Worm (Caenorhabditis elegans) whole organism, L2 larva: Measurements from ENCODE around the gene F14D7.6.
A peak's percentile ranks its signal among the peaks of the same experiment; 100 is the strongest.

Source experiments
- C34F6.9 ChIP-seq: fragments of 150-350 bp; optimal IDR thresholded peaks from 2 replicates; lab custom pipeline; 2014; ENCODE audit warnings: missing biosample characterization, missing genetic modification characterization
- F13H6.1 ChIP-seq: sonication (generic microtip); optimal IDR thresholded peaks from 2 replicates; lab custom pipeline; 2016; ENCODE audit warnings: missing genetic modification characterization, missing compliant biosample characterization
- R02D3.7 ChIP-seq: fragments of 150-350 bp; optimal IDR thresholded peaks from 2 replicates; lab custom pipeline; 2014; ENCODE audit warnings: missing biosample characterization, missing genetic modification characterization
- Y55F3AM.14 ChIP-seq: fragments of 200-800 bp; sonication (Bioruptor generic); optimal IDR thresholded peaks from 2 replicates; lab custom pipeline; 2018; ENCODE audit warnings: mild to moderate bottlenecking, missing genetic modification characterization, missing compliant biosample characterization
- ZK546.5 ChIP-seq: sonication (generic microtip); optimal IDR thresholded peaks from 2 replicates; lab custom pipeline; 2017; ENCODE audit warnings: missing biosample characterization, missing genetic modification characterization
- alr-1 ChIP-seq: fragments of 150-350 bp; optimal IDR thresholded peaks from 2 replicates; lab custom pipeline; 2014; ENCODE audit warnings: missing biosample characterization, missing genetic modification characterization
- aly-2 ChIP-seq: fragments of 150-350 bp; optimal IDR thresholded peaks from 2 replicates; lab custom pipeline; 2014; ENCODE audit warnings: missing biosample characterization, missing genetic modification characterization
- ama-1 ChIP-seq: fragments of 150-350 bp; optimal IDR thresholded peaks from 2 replicates; lab custom pipeline; 2018; ENCODE audit warnings: inconsistent platforms
- blmp-1 ChIP-seq: sonication (generic microtip); optimal IDR thresholded peaks from 2 replicates; lab custom pipeline; 2017; ENCODE audit warnings: missing genetic modification characterization, mild to moderate bottlenecking, missing compliant biosample characterization, antibody characterized with exemption, moderate library complexity; ENCODE audit not compliant: insufficient read depth
- ceh-16 ChIP-seq: fragments of 150-350 bp; optimal IDR thresholded peaks from 2 replicates; lab custom pipeline; 2014; ENCODE audit warnings: missing biosample characterization, missing genetic modification characterization
- ceh-82 ChIP-seq: fragments of 150-350 bp; optimal IDR thresholded peaks from 2 replicates; lab custom pipeline; 2014; ENCODE audit warnings: missing biosample characterization, missing genetic modification characterization
- crh-2 ChIP-seq: sonication (generic microtip); optimal IDR thresholded peaks from 2 replicates; lab custom pipeline; 2017; ENCODE audit warnings: missing biosample characterization, missing genetic modification characterization
- dmd-4 ChIP-seq: sonication (generic microtip); optimal IDR thresholded peaks from 2 replicates; lab custom pipeline; 2017; ENCODE audit warnings: missing biosample characterization, missing genetic modification characterization
- egl-27 ChIP-seq: sonication (generic microtip); optimal IDR thresholded peaks from 3 replicates; lab custom pipeline; 2017; ENCODE audit warnings: missing biosample characterization, missing genetic modification reagents, missing genetic modification characterization
- elt-1 ChIP-seq: fragments of 150-350 bp; optimal IDR thresholded peaks from 2 replicates; lab custom pipeline; 2014; ENCODE audit warnings: missing biosample characterization, missing genetic modification characterization
- elt-3 ChIP-seq: sonication (generic microtip); optimal IDR thresholded peaks from 2 replicates; lab custom pipeline; 2017; ENCODE audit warnings: missing biosample characterization, missing genetic modification characterization
- fos-1 ChIP-seq: fragments of 150-350 bp; optimal IDR thresholded peaks from 2 replicates; lab custom pipeline; 2014; ENCODE audit warnings: missing biosample characterization, missing genetic modification characterization
- gmeb-1 ChIP-seq: fragments of 150-350 bp; optimal IDR thresholded peaks from 2 replicates; lab custom pipeline; 2014; ENCODE audit warnings: missing biosample characterization, missing genetic modification characterization
- lin-11 ChIP-seq: fragments of 150-350 bp; sonication (generic microtip); optimal IDR thresholded peaks from 2 replicates; lab custom pipeline; 2014; ENCODE audit warnings: missing biosample characterization, missing genetic modification characterization, inconsistent platforms, mixed read lengths
- lin-13 ChIP-seq: fragments of 150-350 bp; optimal IDR thresholded peaks from 2 replicates; lab custom pipeline; 2014; ENCODE audit warnings: missing biosample characterization, missing genetic modification reagents, missing genetic modification characterization
- lin-39 ChIP-seq: fragments of 150-350 bp; optimal IDR thresholded peaks from 2 replicates; lab custom pipeline; 2014; ENCODE audit warnings: missing biosample characterization, missing genetic modification reagents, missing genetic modification characterization
- lsy-2 ChIP-seq, 2 experiments: fragments of 150-350 bp in 1 of 2; sonication (generic microtip) in 1 of 2; optimal IDR thresholded peaks; 2 replicates each; lab custom pipeline; 2014 to 2017; ENCODE audit warnings: missing biosample characterization in 2 of 2, missing genetic modification characterization in 2 of 2
- mab-5 ChIP-seq: fragments of 150-350 bp; optimal IDR thresholded peaks from 2 replicates; lab custom pipeline; 2014; ENCODE audit warnings: missing biosample characterization, missing genetic modification characterization
- mbf-1 ChIP-seq: sonication (generic microtip); optimal IDR thresholded peaks from 2 replicates; lab custom pipeline; 2017; ENCODE audit warnings: missing biosample characterization, missing genetic modification characterization
- mdl-1 ChIP-seq, 2 experiments: fragments of 150-350 bp in 1 of 2; sonication (generic microtip) in 1 of 2; optimal IDR thresholded peaks; 2 replicates each; lab custom pipeline; 2017; ENCODE audit warnings: missing biosample characterization in 2 of 2, missing genetic modification characterization in 2 of 2
- nhr-10 ChIP-seq: sonication (generic microtip); optimal IDR thresholded peaks from 2 replicates; lab custom pipeline; 2017; ENCODE audit warnings: missing biosample characterization, missing genetic modification characterization
- nhr-11 ChIP-seq: fragments of 150-350 bp; optimal IDR thresholded peaks from 2 replicates; lab custom pipeline; 2014; ENCODE audit warnings: missing biosample characterization, missing genetic modification characterization
- nhr-12 ChIP-seq: fragments of 150-350 bp; optimal IDR thresholded peaks from 2 replicates; lab custom pipeline; 2014; ENCODE audit warnings: missing biosample characterization, missing genetic modification characterization
- nhr-129 ChIP-seq: fragments of 150-350 bp; optimal IDR thresholded peaks from 2 replicates; lab custom pipeline; 2014; ENCODE audit warnings: missing biosample characterization, missing genetic modification characterization
- nhr-21 ChIP-seq: fragments of 150-350 bp; optimal IDR thresholded peaks from 2 replicates; lab custom pipeline; 2014; ENCODE audit warnings: missing biosample characterization, missing genetic modification characterization
- nhr-23 ChIP-seq: fragments of 150-350 bp; optimal IDR thresholded peaks from 2 replicates; lab custom pipeline; 2014; ENCODE audit warnings: missing biosample characterization, missing genetic modification reagents, missing genetic modification characterization
- nhr-237 ChIP-seq: fragments of 150-350 bp; optimal IDR thresholded peaks from 2 replicates; lab custom pipeline; 2014; ENCODE audit warnings: missing biosample characterization, missing genetic modification characterization
- nhr-25 ChIP-seq: fragments of 150-350 bp; sonication (generic microtip); optimal IDR thresholded peaks from 3 replicates; lab custom pipeline; 2014; ENCODE audit warnings: missing biosample characterization, missing genetic modification characterization
- nhr-6 ChIP-seq: fragments of 150-350 bp; optimal IDR thresholded peaks from 2 replicates; lab custom pipeline; 2014; ENCODE audit warnings: missing biosample characterization, missing genetic modification characterization
- nhr-77 ChIP-seq: fragments of 150-350 bp; optimal IDR thresholded peaks from 2 replicates; lab custom pipeline; 2014; ENCODE audit warnings: missing biosample characterization, missing genetic modification characterization
- peb-1 ChIP-seq: fragments of 150-350 bp; optimal IDR thresholded peaks from 2 replicates; lab custom pipeline; 2014; ENCODE audit warnings: missing biosample characterization, missing genetic modification characterization
- sem-4 ChIP-seq: fragments of 150-350 bp; optimal IDR thresholded peaks from 2 replicates; lab custom pipeline; 2014; ENCODE audit warnings: missing biosample characterization, missing genetic modification reagents, missing genetic modification characterization
- skn-1 ChIP-seq: sonication (generic microtip); optimal IDR thresholded peaks from 2 replicates; lab custom pipeline; 2017; ENCODE audit warnings: missing biosample characterization, missing genetic modification characterization
- sma-3 ChIP-seq: sonication (generic microtip); optimal IDR thresholded peaks from 2 replicates; lab custom pipeline; 2016; ENCODE audit warnings: missing genetic modification reagents, missing genetic modification characterization, missing compliant biosample characterization
- sma-9 ChIP-seq, 2 experiments: fragments of 150-350 bp in 1 of 2; sonication (generic microtip) in 1 of 2; optimal IDR thresholded peaks; 2 replicates each; lab custom pipeline; 2014 to 2016; ENCODE audit warnings: missing genetic modification characterization in 2 of 2, mild to moderate bottlenecking in 1 of 2, missing biosample characterization in 1 of 2, missing compliant biosample characterization in 1 of 2, missing genetic modification reagents in 1 of 2, moderate library complexity in 1 of 2
- snpc-4 ChIP-seq: fragments of 150-350 bp; optimal IDR thresholded peaks from 2 replicates; lab custom pipeline; 2014; ENCODE audit warnings: missing biosample characterization, missing genetic modification characterization
- unc-39 ChIP-seq: fragments of 150-350 bp; optimal IDR thresholded peaks from 2 replicates; lab custom pipeline; 2014; ENCODE audit warnings: missing biosample characterization, missing genetic modification characterization
- unc-55 ChIP-seq: fragments of 150-350 bp; sonication (generic microtip); optimal IDR thresholded peaks from 3 replicates; lab custom pipeline; 2014; ENCODE audit warnings: missing biosample characterization, missing genetic modification reagents, missing genetic modification characterization
- unc-62 ChIP-seq: fragments of 150-350 bp; optimal IDR thresholded peaks from 2 replicates; lab custom pipeline; 2014; ENCODE audit warnings: missing biosample characterization, missing genetic modification reagents, missing genetic modification characterization
- zag-1 ChIP-seq: fragments of 150-350 bp; optimal IDR thresholded peaks from 2 replicates; lab custom pipeline; 2014; ENCODE audit warnings: missing biosample characterization, missing genetic modification characterization
- ztf-1 ChIP-seq: fragments of 200-800 bp; sonication (Bioruptor generic); conservative IDR thresholded peaks from 2 replicates; pipeline ENCODE4 v1.3.6; 2022; ENCODE audit warnings: missing genetic modification characterization, missing compliant biosample characterization
- ztf-11 ChIP-seq: sonication (generic microtip); optimal IDR thresholded peaks from 2 replicates; lab custom pipeline; 2017; ENCODE audit warnings: missing biosample characterization, missing genetic modification characterization
- ztf-4 ChIP-seq: fragments of 150-350 bp; optimal IDR thresholded peaks from 2 replicates; lab custom pipeline; 2014; ENCODE audit warnings: missing biosample characterization, missing genetic modification characterization

The F14D7.6 gene

ce11 chrV:14350498-14350897 lies 49.3 kb downstream of the F14D7.6 start:
- TF ChIP-seq zag-1, result no peak
- no peak for TF ChIP-seq skn-1 (tag; lab: Kevin White, UChicago)
- TF ChIP-seq nhr-237 (tag; lab: Kevin White, UChicago), result no peak
- peak; percentile 11 for TF ChIP-seq lin-13 (GFP tag; lab: Kevin White, UChicago)

- TF ChIP-seq elt-3 (tag; lab: Kevin White, UChicago) (no peak), egl-27 (tag; lab: Kevin White, UChicago) (peak; percentile 40), unc-62 (GFP tag; lab: Kevin White, UChicago) (no peak), Y55F3AM.14 (GFP tag; lab: Kevin White, UChicago) (peak; percentile 16), lin-39 (tag; lab: Kevin White, UChicago) (no peak), ama-1 (lab: Kevin White, UChicago) (peak; percentile 4), nhr-21 (peak; percentile 59), lsy-2 (tag; optimal IDR thresholded peaks at IDR 0.05; lab: Kevin White, UChicago) (peak; percentile 1 to 76), dmd-4 (tag; lab: Kevin White, UChicago) (no peak), sma-9 (GFP tag; optimal IDR thresholded peaks at IDR 0.05; lab: Kevin White, UChicago) (peak; percentile 49), sma-9 (tag; optimal IDR thresholded peaks at IDR 0.05; lab: Kevin White, UChicago) (no peak), nhr-23 (tag; lab: Kevin White, UChicago) (no peak), mdl-1 (tag; optimal IDR thresholded peaks at IDR 0.05; lab: Kevin White, UChicago) (peak in 1 of 2 experiments; percentile 40), zag-1 (peak; percentile 87), elt-1 (tag; lab: Kevin White, UChicago) (no peak), ceh-82 (tag; lab: Kevin White, UChicago) (no peak), ztf-11 (tag; lab: Kevin White, UChicago) (no peak), nhr-25 (tag; lab: Kevin White, UChicago) (peak; percentile 58), fos-1 (tag; lab: Kevin White, UChicago) (peak; percentile 91), R02D3.7 (no peak), blmp-1 (peak; percentile 54), sem-4 (peak; percentile 37), ceh-16 (tag; lab: Kevin White, UChicago) (no peak), ztf-4 (tag; lab: Kevin White, UChicago) (no peak), aly-2 (tag; lab: Kevin White, UChicago) (no peak), F13H6.1 (tag; lab: Kevin White, UChicago) (peak; percentile 79), nhr-12 (no peak), unc-55 (GFP tag; lab: Kevin White, UChicago) (peak; percentile 80), lin-13 (GFP tag; lab: Kevin White, UChicago) (peak; percentile 58), ztf-1 (no peak), skn-1 (tag; lab: Kevin White, UChicago) (no peak), peb-1 (no peak), crh-2 (peak; percentile 93), ZK546.5 (no peak), nhr-237 (tag; lab: Kevin White, UChicago) (no peak), unc-39 (tag; lab: Kevin White, UChicago) (peak; percentile 12), gmeb-1 (tag; lab: Kevin White, UChicago) (peak; percentile 61), sma-3 (peak; percentile 72), mab-5 (peak; percentile 50), C34F6.9 (peak; percentile 90), nhr-11 (tag; lab: Kevin White, UChicago) (peak; percentile 49), lin-11 (tag; lab: Kevin White, UChicago) (peak; percentile 59), mbf-1 (no peak), snpc-4 (peak; percentile 87), nhr-6 (tag; lab: Kevin White, UChicago) (no peak), nhr-10 (tag; lab: Kevin White, UChicago) (no peak), nhr-77 (tag; lab: Kevin White, UChicago) (no peak), alr-1 (tag; lab: Kevin White, UChicago) (no peak), nhr-129 (tag; lab: Kevin White, UChicago) (peak; percentile 88)
These were observed 49.7 kb downstream of the F14D7.6 start for ce11 chrV:14350949-14351348.
